Worm (Caenorhabditis elegans): ENCODE data around the gene pgm-1.

DNA sequence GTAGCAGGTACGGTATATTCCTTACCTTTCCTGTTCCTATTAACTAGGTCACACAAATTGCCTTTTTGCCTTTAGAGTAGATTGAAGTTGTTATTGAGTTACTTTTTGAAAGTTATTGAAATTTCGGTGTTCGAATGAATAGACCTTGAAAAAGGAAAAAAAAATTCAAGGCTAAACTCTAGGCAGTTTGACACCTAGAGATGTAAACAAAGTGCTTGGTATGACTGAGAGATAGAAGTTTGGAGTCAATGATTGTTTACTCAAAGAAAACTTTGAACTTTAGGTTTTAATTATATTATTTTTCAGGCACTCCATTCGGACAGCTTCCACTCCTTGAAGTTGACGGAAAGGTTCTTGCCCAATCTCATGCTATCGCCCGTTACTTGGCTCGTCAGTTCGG, 6.7 kb upstream of the pgm-1 start:
- TF ChIP-seq ets-7 (tag; optimal IDR thresholded peaks at IDR 0.05) (no peak), hnd-1 (tag; optimal IDR thresholded peaks at IDR 0.05) (no peak), ama-1 (optimal IDR thresholded peaks at IDR 0.05) (no peak), scrt-1 (GFP tag; IDR thresholded peaks at IDR 0.05) (no peak), hmg-4 (GFP tag; optimal IDR thresholded peaks at IDR 0.05) (no peak), tbx-11 (GFP tag; IDR thresholded peaks at IDR 0.05) (no peak), sea-1 (GFP tag; conservative IDR thresholded peaks at IDR 0.05) (no peak), flt-1 (GFP tag; IDR thresholded peaks at IDR 0.05) (no peak), aly-1 (tag; optimal IDR thresholded peaks at IDR 0.05) (no peak), ceh-13 (GFP tag; optimal IDR thresholded peaks at IDR 0.05) (no peak), pes-1 (GFP tag; IDR thresholded peaks at IDR 0.05) (no peak)
